Worm (Caenorhabditis elegans) whole organism, mixed stage, embryonic: ENCODE results near the gene tbg-1.

ENCODE experiments used
- ces-1 ChIP-seq: fragments of 150-350 bp; optimal IDR thresholded peaks from 2 replicates; lab custom pipeline; 2014; ENCODE audit warnings: missing biosample characterization, missing genetic modification reagents, missing genetic modification characterization
- ham-2 ChIP-seq: fragments of 200-800 bp; sonication (Bioruptor generic); optimal IDR thresholded peaks from 2 replicates; lab custom pipeline; 2018; ENCODE audit warnings: mild to moderate bottlenecking, missing genetic modification characterization, missing compliant biosample characterization
- lsy-2 ChIP-seq: fragments of 150-350 bp; optimal IDR thresholded peaks from 2 replicates; lab custom pipeline; 2014; ENCODE audit warnings: missing biosample characterization, missing genetic modification characterization
- mep-1 ChIP-seq: fragments of 150-350 bp; optimal IDR thresholded peaks from 2 replicates; lab custom pipeline; 2017; ENCODE audit warnings: missing biosample characterization, missing genetic modification reagents, missing genetic modification characterization, inconsistent platforms
- nhr-12 ChIP-seq: fragments of 150-350 bp; optimal IDR thresholded peaks from 2 replicates; lab custom pipeline; 2014; ENCODE audit warnings: missing biosample characterization, missing genetic modification characterization
- nhr-2 ChIP-seq: fragments of 150-350 bp; optimal IDR thresholded peaks from 2 replicates; lab custom pipeline; 2014; ENCODE audit warnings: missing biosample characterization, missing genetic modification characterization
- sem-2 ChIP-seq: fragments of 200-800 bp; sonication (Bioruptor generic); optimal IDR thresholded peaks from 2 replicates; lab custom pipeline; 2018; ENCODE audit warnings: mild to moderate bottlenecking, missing genetic modification characterization, missing compliant biosample characterization
- unc-39 ChIP-seq: fragments of 150-350 bp; optimal IDR thresholded peaks from 2 replicates; lab custom pipeline; 2014; ENCODE audit warnings: missing biosample characterization, missing genetic modification characterization
- unc-62 ChIP-seq: fragments of 150-350 bp; optimal IDR thresholded peaks from 2 replicates; lab custom pipeline; 2014; ENCODE audit warnings: missing biosample characterization, missing genetic modification reagents, missing genetic modification characterization
- zip-8 ChIP-seq: fragments of 150-350 bp; optimal IDR thresholded peaks from 2 replicates; lab custom pipeline; 2014; ENCODE audit warnings: missing biosample characterization, missing genetic modification characterization
- ztf-11 ChIP-seq: fragments of 150-350 bp; optimal IDR thresholded peaks from 2 replicates; lab custom pipeline; 2014; ENCODE audit warnings: missing biosample characterization, missing genetic modification characterization

DNA sequence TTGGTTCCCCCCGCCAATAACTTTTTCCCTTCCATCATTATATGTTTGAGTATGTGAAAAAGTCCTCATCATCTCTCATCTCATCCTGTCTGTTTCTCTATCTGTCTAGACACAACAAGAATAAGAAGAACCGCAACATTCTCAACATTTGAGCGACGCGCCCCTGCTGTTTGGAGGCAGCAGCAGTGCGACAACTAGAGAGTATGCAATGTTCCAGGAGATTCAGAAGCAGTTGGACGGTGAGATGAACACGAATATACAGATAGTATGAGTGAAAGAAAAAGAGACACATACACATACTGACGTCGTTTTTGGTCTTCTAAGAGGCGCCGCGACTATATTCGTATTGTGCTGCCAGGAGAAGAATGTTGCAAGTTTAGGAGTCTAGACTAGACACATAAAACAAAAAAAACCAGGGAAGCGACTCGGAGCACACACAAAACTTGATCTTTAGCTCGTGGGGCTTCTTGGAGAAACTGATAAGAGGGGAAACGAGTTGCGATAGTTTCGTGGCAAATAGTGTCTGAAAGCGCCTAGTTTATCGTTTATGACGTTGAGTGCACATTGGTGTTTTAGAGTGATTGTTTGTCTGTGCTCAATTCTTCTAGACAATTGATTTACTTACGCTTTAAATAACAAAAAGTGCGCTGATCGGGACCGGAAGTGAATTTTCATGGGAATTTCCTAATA, 36.7 kb upstream of the tbg-1 start:
- TF ChIP-seq sem-2 (GFP tag; lab: Kevin White, UChicago): no peak
- peak; percentile 18 for TF ChIP-seq unc-62
- no peak for TF ChIP-seq ztf-11
- no peak for TF ChIP-seq nhr-12 (tag; lab: Kevin White, UChicago)
- no peak for TF ChIP-seq nhr-2 (tag; lab: Kevin White, UChicago)
- no peak for TF ChIP-seq lsy-2 (tag; lab: Kevin White, UChicago)
- no peak for TF ChIP-seq ham-2 (GFP tag; lab: Kevin White, UChicago)
- TF ChIP-seq mep-1 (tag; lab: Kevin White, UChicago): no peak
- no peak for TF ChIP-seq zip-8 (tag; lab: Kevin White, UChicago)
- no peak for TF ChIP-seq ces-1 (GFP tag; lab: Kevin White, UChicago)
- no peak for TF ChIP-seq unc-39
